Worm (Caenorhabditis elegans) whole organism, midembryonic: ENCODE results near the gene nduc-2.

Source experiments
- T22C8.4 ChIP-seq: fragments of 200-800 bp; sonication (Bioruptor generic); IDR thresholded peaks from 2 replicates; pipeline ENCODE4 v1.3.6; 2022; ENCODE audit warnings: missing genetic modification characterization, missing compliant biosample characterization
- cog-1 ChIP-seq: sonication (generic microtip); optimal IDR thresholded peaks from 2 replicates; lab custom pipeline; 2016; ENCODE audit warnings: missing genetic modification characterization, missing compliant biosample characterization
- flt-1 ChIP-seq: fragments of 200-800 bp; sonication (Bioruptor generic); IDR thresholded peaks from 2 replicates; pipeline ENCODE4 v1.3.6; 2022; ENCODE audit warnings: missing genetic modification characterization, missing compliant biosample characterization
- klf-2 ChIP-seq: fragments of 200-800 bp; sonication (Bioruptor generic); conservative IDR thresholded peaks from 2 replicates; pipeline ENCODE4 v1.3.6; 2022; ENCODE audit warnings: missing genetic modification reagents, missing genetic modification characterization, missing compliant biosample characterization
- med-1 ChIP-seq: sonication (generic microtip); optimal IDR thresholded peaks from 2 replicates; lab custom pipeline; 2017; ENCODE audit warnings: missing genetic modification characterization, mild to moderate bottlenecking, missing compliant biosample characterization, antibody characterized with exemption, missing genetic modification reagents; ENCODE audit not compliant: insufficient read depth
- ref-1 ChIP-seq: fragments of 200-800 bp; sonication (Bioruptor generic); conservative IDR thresholded peaks from 2 replicates; pipeline ENCODE4 v1.3.6; 2022; ENCODE audit warnings: missing genetic modification reagents, missing genetic modification characterization, missing compliant biosample characterization
- tab-1 ChIP-seq: fragments of 200-800 bp; sonication (Bioruptor generic); IDR thresholded peaks from 2 replicates; pipeline ENCODE4 v1.3.6; 2022; ENCODE audit warnings: missing genetic modification characterization, missing compliant biosample characterization
- ztf-23 ChIP-seq: fragments of 200-800 bp; sonication (Bioruptor generic); IDR thresholded peaks from 2 replicates; pipeline ENCODE4 v1.3.6; 2022; ENCODE audit warnings: missing genetic modification reagents, missing genetic modification characterization, missing compliant biosample characterization
- ztf-29 ChIP-seq: fragments of 200-800 bp; sonication (Bioruptor generic); IDR thresholded peaks from 2 replicates; pipeline ENCODE4 v1.3.6; 2022; ENCODE audit warnings: missing genetic modification reagents, missing genetic modification characterization, missing compliant biosample characterization

nduc-2 gene

ce11 chrIII:2770752-2771151 lies 15.9 kb upstream of the nduc-2 start:
- TF ChIP-seq tab-1: no peak
- TF ChIP-seq ref-1 (GFP tag; lab: Robert Waterston, UW): no peak
- TF ChIP-seq med-1 (GFP tag; lab: Kevin White, UChicago): no peak
- TF ChIP-seq ztf-23 (GFP tag; lab: Robert Waterston, UW): no peak
- no peak for TF ChIP-seq ztf-29 (GFP tag; lab: Robert Waterston, UW)
- no peak for TF ChIP-seq flt-1 (GFP tag; lab: Robert Waterston, UW)
- TF ChIP-seq T22C8.4: no peak
- no peak for TF ChIP-seq klf-2 (GFP tag; lab: Robert Waterston, UW)
- no peak for TF ChIP-seq cog-1

ce11 chrIII:2778655-2779054 lies 8.0 kb upstream of the nduc-2 start, which contains the start of gene laf-1:
Gene laf-1, minus strand, starts transcription at chrIII:2779053.
- TF ChIP-seq med-1 (GFP tag; lab: Kevin White, UChicago): no peak
- no peak for TF ChIP-seq cog-1
- no peak for TF ChIP-seq flt-1 (GFP tag; lab: Robert Waterston, UW)
- no peak for TF ChIP-seq klf-2 (GFP tag; lab: Robert Waterston, UW)
- TF ChIP-seq ztf-23 (GFP tag; lab: Robert Waterston, UW): no peak
- no peak for TF ChIP-seq ref-1 (GFP tag; lab: Robert Waterston, UW)
- TF ChIP-seq tab-1: no peak
- no peak for TF ChIP-seq T22C8.4
- no peak for TF ChIP-seq ztf-29 (GFP tag; lab: Robert Waterston, UW)

- peak; percentile 64; the same call in 1 of the 2 replicates for TF ChIP-seq T22C8.4
- TF ChIP-seq klf-2 (GFP tag; lab: Robert Waterston, UW): no peak
These were observed 6.4 kb upstream of the nduc-2 start for ce11 chrIII:2780283-2780682.

- no peak for TF ChIP-seq klf-2 (GFP tag; lab: Robert Waterston, UW)
- peak; percentile 11; the same call in 1 of the 2 replicates for TF ChIP-seq T22C8.4
These were observed 5.9 kb upstream of the nduc-2 start, which contains the start of gene Y71H2AM.6 for ce11 chrIII:2780793-2781192. Gene Y71H2AM.6, plus strand, starts transcription at chrIII:2781056.

DNA sequence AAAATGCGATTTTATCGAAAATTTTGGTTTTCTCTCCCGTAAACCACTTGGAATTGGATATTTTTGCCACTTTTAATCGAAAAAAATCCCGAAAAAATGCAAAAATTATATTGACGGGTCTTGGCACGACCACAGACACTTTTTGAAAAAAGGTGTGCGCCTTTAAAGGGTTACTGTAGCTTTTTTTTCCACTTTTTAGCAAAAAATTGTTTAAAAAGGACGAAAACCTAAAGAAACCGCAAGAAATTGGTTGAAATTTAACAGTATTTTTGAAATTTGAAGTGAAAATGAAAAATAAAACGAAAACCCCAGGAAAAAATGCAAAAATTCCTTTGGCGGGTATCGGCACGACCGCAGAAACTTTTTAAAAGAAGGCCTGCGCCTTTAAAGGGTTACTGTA lies 4.8 kb upstream of the nduc-2 start:
- TF ChIP-seq klf-2 (GFP tag; lab: Robert Waterston, UW) (no peak), ztf-29 (GFP tag; lab: Robert Waterston, UW) (no peak), ref-1 (GFP tag; lab: Robert Waterston, UW) (no peak), cog-1 (no peak), tab-1 (no peak), flt-1 (GFP tag; lab: Robert Waterston, UW) (no peak), ztf-23 (GFP tag; lab: Robert Waterston, UW) (no peak), T22C8.4 (no peak), med-1 (GFP tag; lab: Kevin White, UChicago) (no peak)

DNA sequence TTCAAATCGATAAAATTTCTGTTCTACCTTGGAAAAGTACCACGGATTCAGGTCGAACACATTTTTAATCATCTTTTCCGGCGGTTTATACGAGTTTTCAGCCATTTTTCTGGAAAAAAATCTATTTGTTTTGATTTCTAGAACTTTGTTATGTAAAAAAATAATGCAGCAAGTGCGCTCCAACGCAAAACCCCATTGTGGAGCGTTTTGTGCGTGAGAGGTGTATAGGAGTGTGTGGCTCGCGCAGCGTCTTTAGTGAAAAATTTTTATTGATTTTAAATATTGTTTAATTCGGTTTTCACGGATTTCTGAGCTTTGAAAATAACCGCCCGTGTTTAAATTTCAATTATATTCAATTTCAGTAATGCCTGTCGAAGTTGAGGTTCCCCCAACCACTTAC lies 812 bp upstream of the nduc-2 start, which contains the start of gene Y71H2AM.20:
Gene Y71H2AM.20 (minus strand): TSS at position 109 of the 400 bp plus-strand sequence.
- TF ChIP-seq ztf-23 (GFP tag; lab: Robert Waterston, UW): peak; percentile 79
- TF ChIP-seq flt-1 (GFP tag; lab: Robert Waterston, UW): peak; percentile 89
- peak; percentile 79 for TF ChIP-seq T22C8.4
- 0 out of 2 replicates have a peak, but pooled peaks have one; percentile 74 for TF ChIP-seq tab-1
- 0 out of 2 replicates have a peak, but pooled peaks have one; percentile 4 for TF ChIP-seq klf-2 (GFP tag; lab: Robert Waterston, UW)
- TF ChIP-seq ztf-29 (GFP tag; lab: Robert Waterston, UW): peak; percentile 19; the same call in 1 of the 2 replicates
- no peak for TF ChIP-seq ref-1 (GFP tag; lab: Robert Waterston, UW)
- peak; percentile 27 for TF ChIP-seq med-1 (GFP tag; lab: Kevin White, UChicago)
- peak; percentile 76 for TF ChIP-seq cog-1

- TF ChIP-seq med-1 (GFP tag; lab: Kevin White, UChicago) (no peak), T22C8.4 (0 out of 2 replicates have a peak, but pooled peaks have one; percentile 8), flt-1 (GFP tag; lab: Robert Waterston, UW) (no peak), ztf-23 (GFP tag; lab: Robert Waterston, UW) (no peak)
These were observed 1.4 kb downstream of the nduc-2 start, which contains the start of gene tbcc-1 for ce11 chrIII:2787979-2788491. Gene tbcc-1, plus strand, starts transcription at chrIII:2788441.

DNA sequence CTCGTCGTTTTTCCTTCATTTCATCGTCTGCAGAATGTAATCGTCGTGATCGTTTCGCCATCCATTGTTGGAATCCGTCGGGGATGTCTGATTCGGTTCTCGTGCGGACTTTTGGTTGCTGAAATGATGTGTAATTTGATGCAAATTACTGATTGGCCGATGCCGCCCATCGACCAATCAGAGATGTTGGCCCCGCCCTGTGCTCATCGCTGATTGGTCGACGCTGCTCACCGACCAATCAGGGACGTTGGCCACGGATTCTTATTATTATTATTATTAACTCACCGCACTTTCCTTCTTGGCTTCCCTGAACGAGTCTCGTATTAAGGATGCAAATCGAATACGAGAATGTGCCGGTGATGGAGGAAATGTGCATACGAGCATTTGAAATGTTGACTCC lies 7.4 kb downstream of the nduc-2 start:
- TF ChIP-seq ztf-23 (GFP tag; lab: Robert Waterston, UW) (no peak), klf-2 (GFP tag; lab: Robert Waterston, UW) (no peak), ref-1 (GFP tag; lab: Robert Waterston, UW) (no peak), cog-1 (no peak), ztf-29 (GFP tag; lab: Robert Waterston, UW) (no peak), T22C8.4 (no peak), med-1 (GFP tag; lab: Kevin White, UChicago) (no peak), flt-1 (GFP tag; lab: Robert Waterston, UW) (no peak)

DNA sequence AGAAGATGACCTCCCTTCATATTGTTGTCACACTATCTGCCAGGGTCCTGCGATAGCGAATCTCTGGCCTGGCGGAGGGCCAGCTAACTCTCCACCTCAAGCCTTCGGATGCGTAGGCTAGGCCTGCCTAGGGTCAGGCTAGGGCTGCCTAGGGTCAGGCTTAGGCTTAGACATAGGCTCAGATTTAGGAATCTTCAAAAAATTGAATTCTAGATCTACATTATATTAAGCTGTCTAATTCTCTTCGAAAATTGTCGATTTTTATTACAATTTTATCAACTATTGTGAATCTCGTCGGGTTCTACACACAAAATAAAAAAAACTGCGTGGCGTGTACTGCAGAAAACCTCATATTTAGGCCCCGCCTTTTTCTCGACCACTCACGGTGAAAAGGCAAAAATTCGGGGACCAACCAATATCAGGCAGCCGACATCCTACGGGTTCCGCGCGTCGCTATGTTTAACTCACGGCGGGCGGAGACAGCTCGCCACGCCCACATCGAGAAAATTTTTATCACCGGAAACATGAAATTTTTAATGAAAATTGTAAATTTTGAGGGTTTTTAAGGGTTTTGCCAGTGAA lies 8.9 kb downstream of the nduc-2 start:
- TF ChIP-seq flt-1 (GFP tag; lab: Robert Waterston, UW) (0 out of 2 replicates have a peak, but pooled peaks have one; percentile 5), klf-2 (GFP tag; lab: Robert Waterston, UW) (no peak), ztf-29 (GFP tag; lab: Robert Waterston, UW) (0 out of 2 replicates have a peak, but pooled peaks have one; percentile 42), med-1 (GFP tag; lab: Kevin White, UChicago) (no peak)

ce11 chrIII:2800743-2801142 lies 14.1 kb downstream of the nduc-2 start:
- TF ChIP-seq tab-1 (0 out of 2 replicates have a peak, but pooled peaks have one; percentile 33), ztf-23 (GFP tag; lab: Robert Waterston, UW) (no peak), med-1 (GFP tag; lab: Kevin White, UChicago) (no peak), T22C8.4 (no peak), klf-2 (GFP tag; lab: Robert Waterston, UW) (no peak)
